Worm (Caenorhabditis elegans): Measurements from ENCODE around the gene ubc-18.

ubc-18 gene

DNA sequence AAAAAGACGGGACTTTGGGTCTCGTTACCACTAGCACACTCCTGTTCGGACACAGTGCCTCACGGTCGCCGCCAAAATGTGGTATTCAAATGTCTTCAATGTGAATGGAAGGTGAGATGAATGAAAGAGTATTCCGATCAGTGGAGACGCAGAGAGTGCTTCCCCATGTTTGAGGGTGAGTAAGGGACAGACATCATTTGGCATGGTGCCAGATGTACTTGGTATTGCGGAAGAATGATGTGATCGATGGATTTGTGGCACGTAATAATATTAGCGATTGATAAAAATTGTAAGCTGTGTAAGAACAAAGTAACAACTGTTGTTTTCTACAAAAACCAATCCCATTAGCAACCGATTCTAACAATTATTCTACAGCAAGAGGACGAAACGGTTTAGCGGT lies 36.3 kb downstream of the ubc-18 start:
- no peak for TF ChIP-seq hlh-13 (GFP tag; optimal IDR thresholded peaks at IDR 0.05)
- TF ChIP-seq ceh-14 (tag; optimal IDR thresholded peaks at IDR 0.05) = no peak
- TF ChIP-seq pag-3 (tag; optimal IDR thresholded peaks at IDR 0.05; ENCODE audit: borderline replicate concordance) = no peak
- no peak for TF ChIP-seq ceh-18 (tag; optimal IDR thresholded peaks at IDR 0.05)
- no peak for TF ChIP-seq tbx-2 (tag; optimal IDR thresholded peaks at IDR 0.05)

ce11 chrIII:7030044-7030804 lies 38.1 kb downstream of the ubc-18 start:
- no peak for TF ChIP-seq ceh-45 (GFP tag; IDR thresholded peaks at IDR 0.05)
- no peak for TF ChIP-seq unc-55 (GFP tag; optimal IDR thresholded peaks at IDR 0.05)
- TF ChIP-seq hlh-13 (GFP tag; optimal IDR thresholded peaks at IDR 0.05) = no peak
- TF ChIP-seq K09A11.1 (tag; optimal IDR thresholded peaks at IDR 0.05; ENCODE audit: insufficient read depth) = no peak
- peak; percentile 8 for TF ChIP-seq elt-2 (tag; optimal IDR thresholded peaks at IDR 0.05)
- peak; percentile 75 for TF ChIP-seq hlh-6 (tag; optimal IDR thresholded peaks at IDR 0.05)
- peak; percentile 4 for TF ChIP-seq unc-86 (tag; optimal IDR thresholded peaks at IDR 0.05)
- peak; percentile 42 for TF ChIP-seq lin-11 (tag; optimal IDR thresholded peaks at IDR 0.05)
- peak; percentile 6 for TF ChIP-seq tbx-2 (tag; optimal IDR thresholded peaks at IDR 0.05)
- peak; percentile 24 for TF ChIP-seq ztf-16 (tag; optimal IDR thresholded peaks at IDR 0.05)
- no peak for TF ChIP-seq ceh-22 (tag; optimal IDR thresholded peaks at IDR 0.05)
- no peak for TF ChIP-seq nhr-11 (tag; optimal IDR thresholded peaks at IDR 0.05)
- peak; percentile 39 for TF ChIP-seq pha-2 (tag; optimal IDR thresholded peaks at IDR 0.05)
- TF ChIP-seq ceh-30 (tag; optimal IDR thresholded peaks at IDR 0.05) = no peak
- no peak for TF ChIP-seq dmd-4 (tag; optimal IDR thresholded peaks at IDR 0.05; ENCODE audit: borderline replicate concordance)
- TF ChIP-seq pag-3 (tag; optimal IDR thresholded peaks at IDR 0.05; ENCODE audit: borderline replicate concordance) = no peak
- TF ChIP-seq ref-2 (tag; optimal IDR thresholded peaks at IDR 0.05) = peak; percentile 12
- no peak for TF ChIP-seq ceh-24 (tag; optimal IDR thresholded peaks at IDR 0.05)
- TF ChIP-seq nfya-1 (tag; optimal IDR thresholded peaks at IDR 0.05) = peak; percentile 38
- TF ChIP-seq hlh-15 (tag; optimal IDR thresholded peaks at IDR 0.05) = peak; percentile 3
- TF ChIP-seq K02D7.2 (tag; optimal IDR thresholded peaks at IDR 0.05) = no peak
- TF ChIP-seq ceh-31 (tag; optimal IDR thresholded peaks at IDR 0.05) = no peak
- no peak for TF ChIP-seq ets-4 (tag; optimal IDR thresholded peaks at IDR 0.05)
- no peak for TF ChIP-seq pros-1 (tag; optimal IDR thresholded peaks at IDR 0.05)
- TF ChIP-seq tbx-7 (tag; optimal IDR thresholded peaks at IDR 0.05) = no peak
- TF ChIP-seq T23F11.4 (GFP tag; optimal IDR thresholded peaks at IDR 0.05) = no peak
- TF ChIP-seq ama-1 (optimal IDR thresholded peaks at IDR 0.05) = no peak
- no peak for TF ChIP-seq mec-3 (tag; optimal IDR thresholded peaks at IDR 0.05; ENCODE audit: borderline replicate concordance)
- no peak for TF ChIP-seq odd-2 (tag; optimal IDR thresholded peaks at IDR 0.05)
- no peak for TF ChIP-seq unc-3 (GFP tag; conservative IDR thresholded peaks at IDR 0.05)
- TF ChIP-seq unc-3 (tag; optimal IDR thresholded peaks at IDR 0.05) = peak; percentile 9
- peak; percentile 23 for TF ChIP-seq Y22D7AL.16 (tag; optimal IDR thresholded peaks at IDR 0.05)
- TF ChIP-seq ceh-19 (GFP tag; optimal IDR thresholded peaks at IDR 0.05) = no peak
- no peak for TF ChIP-seq ceh-2 (tag; optimal IDR thresholded peaks at IDR 0.05)
- no peak for TF ChIP-seq madf-2 (tag; optimal IDR thresholded peaks at IDR 0.05)
- TF ChIP-seq C38D4.7 (GFP tag; optimal IDR thresholded peaks at IDR 0.05) = peak; percentile 49
- TF ChIP-seq pha-4 (tag; optimal IDR thresholded peaks at IDR 0.05) = no peak
- no peak for TF ChIP-seq hlh-30 (tag; optimal IDR thresholded peaks at IDR 0.05; ENCODE audit: insufficient read depth)
- no peak for TF ChIP-seq ceh-34 (tag; optimal IDR thresholded peaks at IDR 0.05)
- peak; percentile 55 for TF ChIP-seq ceh-6 (GFP tag; optimal IDR thresholded peaks at IDR 0.05)
- peak; percentile 35 for TF ChIP-seq nhr-232 (tag; optimal IDR thresholded peaks at IDR 0.05)
- peak; percentile 55 for TF ChIP-seq ttx-3 (tag; optimal IDR thresholded peaks at IDR 0.05)
- no peak for TF ChIP-seq pqm-1 (tag; optimal IDR thresholded peaks at IDR 0.05)
- no peak for TF ChIP-seq sox-2 (GFP tag; IDR thresholded peaks at IDR 0.05)
- peak; percentile 17 for TF ChIP-seq ahr-1 (tag; optimal IDR thresholded peaks at IDR 0.05)
- TF ChIP-seq ceh-48 (tag; optimal IDR thresholded peaks at IDR 0.05) = no peak
- TF ChIP-seq hlh-8 (tag; optimal IDR thresholded peaks at IDR 0.05) = no peak
- no peak for TF ChIP-seq lim-6 (tag; optimal IDR thresholded peaks at IDR 0.05)

Data from whole organism, late embryonic.